Worm (Caenorhabditis elegans): ENCODE measurements around the gene C35A5.8.

DNA sequence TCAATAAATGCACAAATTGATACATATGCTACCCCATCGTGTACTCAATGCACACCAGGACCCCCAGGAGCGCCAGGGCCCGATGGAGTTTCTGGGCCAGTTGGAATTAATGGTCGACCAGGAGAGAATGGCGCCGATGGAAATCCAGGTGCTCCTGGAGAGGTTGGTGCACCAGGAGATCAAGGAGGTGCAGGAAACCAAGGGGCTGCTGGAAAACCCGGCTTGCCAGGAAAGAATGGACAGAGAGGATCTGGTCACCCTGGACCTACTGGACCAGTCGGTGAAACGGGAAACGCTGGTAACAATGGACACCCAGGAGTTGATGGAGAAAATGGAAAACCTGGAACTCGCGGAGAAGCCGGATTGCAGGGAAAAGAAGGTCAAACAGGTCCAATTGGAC is 35.9 kb upstream of the C35A5.8 start:
- TF ChIP-seq nhr-28 (tag; optimal IDR thresholded peaks at IDR 0.05) (no peak), ceh-9 (tag; optimal IDR thresholded peaks at IDR 0.05) (no peak), ceh-82 (tag; optimal IDR thresholded peaks at IDR 0.05) (no peak), unc-62 (GFP tag; optimal IDR thresholded peaks at IDR 0.05) (no peak), nhr-237 (tag; optimal IDR thresholded peaks at IDR 0.05) (no peak), ama-1 (optimal IDR thresholded peaks at IDR 0.05) (no peak), nhr-77 (tag; optimal IDR thresholded peaks at IDR 0.05) (no peak), zag-1 (tag; optimal IDR thresholded peaks at IDR 0.05) (no peak), fkh-10 (GFP tag; optimal IDR thresholded peaks at IDR 0.05) (no peak)
